Fruit fly (Drosophila melanogaster) whole organism, adult: ENCODE results near the gene CG14210.

Experiments used
- CG11617 ChIP-seq: fragments of 200-800 bp; sonication (Bioruptor generic); optimal IDR thresholded peaks from 2 replicates; lab custom pipeline; 2017; ENCODE audit warnings: mild to moderate bottlenecking, missing biosample characterization, missing genetic modification reagents, missing genetic modification characterization
- CG14711 ChIP-seq: fragments of 200-800 bp; sonication (Bioruptor generic); optimal IDR thresholded peaks from 2 replicates; lab custom pipeline; 2018; ENCODE audit warnings: missing biosample characterization, mild to moderate bottlenecking, missing genetic modification characterization, moderate library complexity
- CG1620 ChIP-seq: fragments of 200-800 bp; sonication (Bioruptor generic); optimal IDR thresholded peaks from 2 replicates; lab custom pipeline; 2016; ENCODE audit warnings: missing biosample characterization, missing genetic modification characterization
- CG5204 ChIP-seq: fragments of 200-800 bp; sonication (Bioruptor generic); optimal IDR thresholded peaks from 2 replicates; lab custom pipeline; 2016; ENCODE audit warnings: missing biosample characterization, missing genetic modification characterization
- CG7101 ChIP-seq: fragments of 200-800 bp; sonication (Bioruptor generic); optimal IDR thresholded peaks from 2 replicates; lab custom pipeline; 2018; ENCODE audit warnings: missing biosample characterization, mild to moderate bottlenecking, missing genetic modification characterization, moderate library complexity
- Clk ChIP-seq: fragments of 200-800 bp; sonication (Bioruptor generic); optimal IDR thresholded peaks from 2 replicates; lab custom pipeline; 2017; ENCODE audit warnings: missing biosample characterization, missing genetic modification characterization
- Crg-1 ChIP-seq: fragments of 200-800 bp; sonication (Bioruptor generic); optimal IDR thresholded peaks from 2 replicates; lab custom pipeline; 2016; ENCODE audit warnings: missing biosample characterization, missing genetic modification characterization
- Hr96 ChIP-seq: fragments of 200-800 bp; sonication (Bioruptor generic); optimal IDR thresholded peaks from 2 replicates; lab custom pipeline; 2016; ENCODE audit warnings: missing biosample characterization, missing genetic modification characterization
- Mnt ChIP-seq: fragments of 200-800 bp; sonication (Bioruptor generic); optimal IDR thresholded peaks from 2 replicates; lab custom pipeline; 2016; ENCODE audit warnings: missing biosample characterization, mild to moderate bottlenecking, missing genetic modification characterization
- bab1 ChIP-seq: fragments of 200-800 bp; sonication (Bioruptor generic); optimal IDR thresholded peaks from 3 replicates; lab custom pipeline; 2019; ENCODE audit warnings: missing biosample characterization, mild to moderate bottlenecking, missing genetic modification characterization, moderate library complexity
- cnc ChIP-seq, 2 experiments: fragments of >200 bp; optimal IDR thresholded peaks; 2 replicates each; lab custom pipeline; 2017
- ovo ChIP-seq: fragments of 200-800 bp; sonication (Bioruptor generic); optimal IDR thresholded peaks from 2 replicates; lab custom pipeline; 2016; ENCODE audit warnings: missing biosample characterization, missing genetic modification characterization
- pad ChIP-seq: fragments of 200-800 bp; sonication (Bioruptor generic); optimal IDR thresholded peaks from 3 replicates; lab custom pipeline; 2017; ENCODE audit warnings: missing biosample characterization, missing genetic modification characterization, mild to moderate bottlenecking, moderate library complexity, missing genetic modification reagents

DNA sequence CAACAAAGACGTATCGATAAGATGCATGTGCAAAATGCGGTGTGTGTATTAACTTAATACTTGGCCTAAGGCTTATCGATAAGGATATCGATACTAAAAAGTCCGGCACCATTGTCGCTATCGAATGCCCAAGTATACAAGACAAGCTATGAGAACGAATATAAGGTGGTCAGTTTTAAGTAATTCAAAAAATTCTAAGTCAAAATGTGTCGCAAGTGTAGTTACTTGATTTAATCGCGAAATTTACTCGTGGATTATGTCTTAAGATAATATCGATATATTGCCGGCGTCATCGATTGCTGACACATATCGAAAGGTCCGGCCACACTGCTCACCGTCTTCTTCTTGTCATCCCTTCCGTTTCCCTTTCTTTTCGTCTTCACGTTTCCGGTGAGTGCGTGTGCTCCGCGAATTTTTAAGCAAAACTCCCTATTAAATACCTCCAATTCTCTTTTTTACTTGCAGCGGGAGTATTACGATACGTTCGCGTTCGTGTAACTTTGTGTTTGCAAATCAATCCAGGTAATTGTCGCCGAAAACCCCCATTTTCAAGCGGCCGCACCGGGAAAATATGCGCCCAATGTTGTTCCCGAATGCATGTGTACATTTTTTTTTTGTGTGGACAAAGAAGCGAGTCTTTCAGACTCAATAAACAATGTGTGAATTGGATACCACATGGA lies 18.2 kb upstream of the CG14210 start, which contains the start of gene RpS10b:
- peak; percentile 96 for TF ChIP-seq Mnt
- peak; percentile 34 for TF ChIP-seq Clk
- TF ChIP-seq Hr96 (GFP tag; lab: Kevin White, UChicago), result peak; percentile 95
- TF ChIP-seq pad (GFP tag; lab: Kevin White, UChicago), result peak; percentile 86
- TF ChIP-seq CG5204 (GFP tag; lab: Kevin White, UChicago), result peak; percentile 85
- TF ChIP-seq bab1 (GFP tag; lab: Kevin White, UChicago), result peak; percentile 96
- peak; percentile 70 for TF ChIP-seq CG14711 (tag; lab: Kevin White, UChicago)
- peak; percentile 98 for TF ChIP-seq CG1620 (GFP tag; lab: Kevin White, UChicago)
- TF ChIP-seq cnc (optimal IDR thresholded peaks at IDR 0.05; lab: Kevin White, UChicago), result no peak
- TF ChIP-seq ovo (GFP tag; lab: Kevin White, UChicago), result peak; percentile 97
- peak; percentile 95 for TF ChIP-seq CG7101
- peak; percentile 98 for TF ChIP-seq Crg-1 (GFP tag; lab: Kevin White, UChicago)
- peak; percentile 98 for TF ChIP-seq CG11617
